Fruit fly (Drosophila melanogaster) whole organism, embryonic: ENCODE data around the gene CG6961.

Experiments
- Ada2b ChIP-seq: fragments of 200-800 bp; sonication (Bioruptor generic); IDR thresholded peaks from 2 replicates; pipeline ENCODE4 v1.3.6; 2022; ENCODE audit warnings: missing biosample characterization, missing genetic modification characterization
- Adf1 ChIP-seq: fragments of 200-800 bp; sonication (Bioruptor generic); IDR thresholded peaks from 2 replicates; pipeline ENCODE4 v1.3.6; 2022; ENCODE audit warnings: missing biosample characterization, missing genetic modification characterization
- Antp ChIP-seq: fragments of 200-800 bp; sonication (Bioruptor generic); optimal IDR thresholded peaks from 3 replicates; lab custom pipeline; 2016; ENCODE audit warnings: missing biosample characterization, missing genetic modification characterization
- Atf-2 ChIP-seq: fragments of 200-800 bp; sonication (Bioruptor generic); optimal IDR thresholded peaks from 2 replicates; lab custom pipeline; 2016; ENCODE audit warnings: missing biosample characterization, missing genetic modification characterization
- B-H2 ChIP-seq: fragments of 200-800 bp; sonication (Bioruptor generic); optimal IDR thresholded peaks from 2 replicates; lab custom pipeline; 2018; ENCODE audit warnings: missing biosample characterization, mild to moderate bottlenecking, missing genetic modification characterization
- Blimp-1 ChIP-seq: fragments of 200-800 bp; sonication (Bioruptor generic); optimal IDR thresholded peaks from 3 replicates; lab custom pipeline; 2018; ENCODE audit warnings: missing biosample characterization, missing genetic modification characterization, mild to moderate bottlenecking, moderate library complexity, missing genetic modification reagents
- BtbVII ChIP-seq: fragments of 200-800 bp; sonication (Bioruptor generic); optimal IDR thresholded peaks from 3 replicates; lab custom pipeline; 2017; ENCODE audit warnings: missing biosample characterization, mild to moderate bottlenecking, missing genetic modification characterization
- CG10366 ChIP-seq: fragments of 200-800 bp; sonication (Bioruptor generic); IDR thresholded peaks from 2 replicates; pipeline ENCODE4 v1.3.6; 2022; ENCODE audit warnings: missing biosample characterization, missing genetic modification characterization
- CG10431 ChIP-seq: fragments of 200-800 bp; sonication (Bioruptor generic); optimal IDR thresholded peaks from 3 replicates; lab custom pipeline; 2018; ENCODE audit warnings: missing biosample characterization, mild to moderate bottlenecking, missing genetic modification characterization
- CG10543 ChIP-seq: fragments of 200-800 bp; sonication (Bioruptor generic); optimal IDR thresholded peaks from 3 replicates; lab custom pipeline; 2017; ENCODE audit warnings: missing biosample characterization, mild to moderate bottlenecking, missing genetic modification characterization, moderate library complexity
- CG10565 ChIP-seq: fragments of 200-800 bp; sonication (Bioruptor generic); optimal IDR thresholded peaks from 3 replicates; lab custom pipeline; 2016; ENCODE audit warnings: missing biosample characterization, mild to moderate bottlenecking, missing genetic modification characterization
- CG11398 ChIP-seq: fragments of 200-800 bp; sonication (Bioruptor generic); optimal IDR thresholded peaks from 2 replicates; lab custom pipeline; 2016; ENCODE audit warnings: missing biosample characterization, missing genetic modification characterization
- CG12155 ChIP-seq: fragments of 200-800 bp; sonication (Bioruptor generic); optimal IDR thresholded peaks from 3 replicates; lab custom pipeline; 2016; ENCODE audit warnings: missing biosample characterization, missing genetic modification characterization
- CG13123 ChIP-seq: fragments of 200-800 bp; sonication (Bioruptor generic); optimal IDR thresholded peaks from 2 replicates; lab custom pipeline; 2016; ENCODE audit warnings: missing biosample characterization, missing genetic modification characterization
- CG14014 ChIP-seq: fragments of 200-800 bp; sonication (Bioruptor generic); IDR thresholded peaks from 2 replicates; pipeline ENCODE4 v1.3.6; 2022; ENCODE audit warnings: missing biosample characterization, missing genetic modification characterization
- CG14667 ChIP-seq: fragments of 200-800 bp; sonication (Bioruptor generic); IDR thresholded peaks from 2 replicates; pipeline ENCODE4 v1.3.6; 2022; ENCODE audit warnings: missing biosample characterization, missing genetic modification characterization
- CG18619 ChIP-seq: fragments of 200-800 bp; sonication (Bioruptor generic); optimal IDR thresholded peaks from 3 replicates; lab custom pipeline; 2017; ENCODE audit warnings: missing biosample characterization, mild to moderate bottlenecking, missing genetic modification characterization
- CG30020 ChIP-seq: fragments of 200-800 bp; optimal IDR thresholded peaks from 2 replicates; lab custom pipeline; 2019; ENCODE audit warnings: missing biosample characterization, mild to moderate bottlenecking, missing genetic modification characterization, moderate library complexity
- CG34376 ChIP-seq: fragments of 200-800 bp; sonication (Bioruptor generic); optimal IDR thresholded peaks from 2 replicates; lab custom pipeline; 2018; ENCODE audit warnings: missing biosample characterization, mild to moderate bottlenecking, missing genetic modification characterization
- CG5245 ChIP-seq: fragments of 200-800 bp; sonication (Bioruptor generic); optimal IDR thresholded peaks from 3 replicates; lab custom pipeline; 2016; ENCODE audit warnings: missing biosample characterization, missing genetic modification characterization
- CG6175 ChIP-seq: fragments of 200-800 bp; sonication (Bioruptor generic); IDR thresholded peaks from 3 replicates; pipeline ENCODE4 v1.3.6; 2022; ENCODE audit warnings: missing biosample characterization, missing genetic modification characterization
- CG6272 ChIP-seq: fragments of 200-800 bp; sonication (Bioruptor generic); IDR thresholded peaks from 2 replicates; pipeline ENCODE4 v1.3.6; 2022; ENCODE audit warnings: missing biosample characterization, missing genetic modification characterization
- CG9797 ChIP-seq: fragments of 200-800 bp; sonication (Bioruptor generic); optimal IDR thresholded peaks from 3 replicates; lab custom pipeline; 2018; ENCODE audit warnings: missing biosample characterization, mild to moderate bottlenecking, missing genetic modification characterization
- D ChIP-seq, 2 experiments: fragments of 200-800 bp in 1 of 2; fragments of >200 bp in 1 of 2; sonication (Bioruptor generic) in 1 of 2; optimal IDR thresholded peaks; 2 replicates in 1 of 2; 3 replicates in 1 of 2; lab custom pipeline; 2017; ENCODE audit warnings: mild to moderate bottlenecking in 1 of 2, missing biosample characterization in 1 of 2, missing genetic modification characterization in 1 of 2, missing genetic modification reagents in 1 of 2
- E2f2 ChIP-seq: fragments of 200-800 bp; sonication (Bioruptor generic); IDR thresholded peaks from 2 replicates; pipeline ENCODE4 v1.3.6; 2022; ENCODE audit warnings: missing biosample characterization, missing genetic modification characterization
- HmgD ChIP-seq: fragments of 200-800 bp; sonication (Bioruptor generic); optimal IDR thresholded peaks from 3 replicates; lab custom pipeline; 2016; ENCODE audit warnings: missing biosample characterization, missing genetic modification characterization
- Meics ChIP-seq: fragments of 200-800 bp; sonication (Bioruptor generic); optimal IDR thresholded peaks from 2 replicates; lab custom pipeline; 2017; ENCODE audit warnings: missing biosample characterization, mild to moderate bottlenecking, missing genetic modification characterization
- Mes4 ChIP-seq: fragments of 200-800 bp; sonication (Bioruptor generic); optimal IDR thresholded peaks from 2 replicates; lab custom pipeline; 2016; ENCODE audit warnings: missing biosample characterization, missing genetic modification characterization
- Oaz ChIP-seq: fragments of 200-800 bp; sonication (Bioruptor generic); IDR thresholded peaks from 2 replicates; pipeline ENCODE4 v1.3.6; 2022; ENCODE audit warnings: missing biosample characterization, missing genetic modification characterization
- Sox102F ChIP-seq: fragments of 200-800 bp; sonication (Bioruptor generic); optimal IDR thresholded peaks from 2 replicates; lab custom pipeline; 2018; ENCODE audit warnings: missing biosample characterization, mild to moderate bottlenecking, missing genetic modification characterization, moderate library complexity
- br ChIP-seq: fragments of >200 bp; optimal IDR thresholded peaks from 2 replicates; lab custom pipeline; 2017
- cato ChIP-seq: fragments of 200-800 bp; sonication (Bioruptor generic); optimal IDR thresholded peaks from 2 replicates; lab custom pipeline; 2016; ENCODE audit warnings: missing biosample characterization, missing genetic modification characterization, borderline replicate concordance
- chinmo ChIP-seq: fragments of 200-800 bp; sonication (Bioruptor generic); IDR thresholded peaks from 4 replicates; pipeline ENCODE4 v1.3.6; 2022; ENCODE audit warnings: missing biosample characterization, missing genetic modification characterization; ENCODE audit not compliant: partially characterized antibody
- corto ChIP-seq: fragments of 200-800 bp; sonication (Bioruptor generic); optimal IDR thresholded peaks from 2 replicates; lab custom pipeline; 2016; ENCODE audit warnings: missing biosample characterization, mild to moderate bottlenecking, missing genetic modification characterization, moderate library complexity
- fru ChIP-seq: fragments of >200 bp; optimal IDR thresholded peaks from 2 replicates; lab custom pipeline; 2017
- gce ChIP-seq: fragments of 200-800 bp; sonication (Bioruptor generic); IDR thresholded peaks from 3 replicates; pipeline ENCODE4 v1.3.6; 2022; ENCODE audit warnings: missing biosample characterization, missing genetic modification characterization
- gcm2 ChIP-seq: fragments of 200-800 bp; sonication (Bioruptor generic); optimal IDR thresholded peaks from 2 replicates; lab custom pipeline; 2016; ENCODE audit warnings: missing biosample characterization, missing genetic modification characterization
- gsb-n ChIP-seq: fragments of 200-800 bp; sonication (Bioruptor generic); optimal IDR thresholded peaks from 3 replicates; lab custom pipeline; 2018; ENCODE audit warnings: missing biosample characterization, mild to moderate bottlenecking, missing genetic modification characterization
- her ChIP-seq: fragments of 200-800 bp; sonication (Bioruptor generic); optimal IDR thresholded peaks from 2 replicates; lab custom pipeline; 2016; ENCODE audit warnings: missing biosample characterization, missing genetic modification characterization
- kah ChIP-seq: fragments of 200-800 bp; sonication (Bioruptor generic); optimal IDR thresholded peaks from 2 replicates; lab custom pipeline; 2018; ENCODE audit warnings: missing biosample characterization, mild to moderate bottlenecking, missing genetic modification characterization
- nerfin-1 ChIP-seq: fragments of 200-800 bp; sonication (Bioruptor generic); optimal IDR thresholded peaks from 3 replicates; lab custom pipeline; 2019; ENCODE audit warnings: missing biosample characterization, mild to moderate bottlenecking, missing genetic modification characterization, moderate library complexity
- onecut ChIP-seq: fragments of 200-800 bp; sonication (Bioruptor generic); IDR thresholded peaks from 2 replicates; pipeline ENCODE4 v1.3.6; 2022; ENCODE audit warnings: missing biosample characterization, missing genetic modification characterization
- p53 ChIP-seq: fragments of 200-800 bp; sonication (Bioruptor generic); optimal IDR thresholded peaks from 2 replicates; lab custom pipeline; 2016; ENCODE audit warnings: missing biosample characterization, missing genetic modification characterization
- pb ChIP-seq: fragments of 200-800 bp; sonication (Bioruptor generic); optimal IDR thresholded peaks from 3 replicates; lab custom pipeline; 2016; ENCODE audit warnings: missing biosample characterization, missing genetic modification characterization
- phol ChIP-seq: fragments of 200-800 bp; sonication (Bioruptor generic); optimal IDR thresholded peaks from 3 replicates; lab custom pipeline; 2018; ENCODE audit warnings: missing biosample characterization, mild to moderate bottlenecking, missing genetic modification characterization, moderate library complexity
- pnt ChIP-seq: fragments of 200-800 bp; sonication (Bioruptor generic); optimal IDR thresholded peaks from 3 replicates; lab custom pipeline; 2016; ENCODE audit warnings: missing biosample characterization, missing genetic modification characterization
- prd ChIP-seq, 3 experiments: fragments of >200 bp in 2 of 3; fragments of 200-800 bp in 1 of 3; sonication (Bioruptor generic) in 1 of 3; optimal IDR thresholded peaks in 2 of 3; IDR thresholded peaks in 1 of 3; 2 replicates in 2 of 3; 3 replicates in 1 of 3; pipeline versions ENCODE4 v1.3.6 to Lab custom; 2017 to 2022; ENCODE audit warnings: missing biosample characterization in 1 of 3, missing genetic modification characterization in 1 of 3
- wor ChIP-seq: fragments of 200-800 bp; sonication (Bioruptor generic); IDR thresholded peaks from 2 replicates; pipeline ENCODE4 v1.3.6; 2022; ENCODE audit warnings: missing biosample characterization, missing genetic modification characterization
- yki ChIP-seq: fragments of >200 bp; optimal IDR thresholded peaks from 3 replicates; lab custom pipeline; 2018
- zen2 ChIP-seq: fragments of 200-800 bp; sonication (Bioruptor generic); IDR thresholded peaks from 3 replicates; pipeline ENCODE4 v1.3.6; 2022; ENCODE audit warnings: missing biosample characterization, missing genetic modification characterization; ENCODE audit not compliant: partially characterized antibody

CG6961 gene

DNA sequence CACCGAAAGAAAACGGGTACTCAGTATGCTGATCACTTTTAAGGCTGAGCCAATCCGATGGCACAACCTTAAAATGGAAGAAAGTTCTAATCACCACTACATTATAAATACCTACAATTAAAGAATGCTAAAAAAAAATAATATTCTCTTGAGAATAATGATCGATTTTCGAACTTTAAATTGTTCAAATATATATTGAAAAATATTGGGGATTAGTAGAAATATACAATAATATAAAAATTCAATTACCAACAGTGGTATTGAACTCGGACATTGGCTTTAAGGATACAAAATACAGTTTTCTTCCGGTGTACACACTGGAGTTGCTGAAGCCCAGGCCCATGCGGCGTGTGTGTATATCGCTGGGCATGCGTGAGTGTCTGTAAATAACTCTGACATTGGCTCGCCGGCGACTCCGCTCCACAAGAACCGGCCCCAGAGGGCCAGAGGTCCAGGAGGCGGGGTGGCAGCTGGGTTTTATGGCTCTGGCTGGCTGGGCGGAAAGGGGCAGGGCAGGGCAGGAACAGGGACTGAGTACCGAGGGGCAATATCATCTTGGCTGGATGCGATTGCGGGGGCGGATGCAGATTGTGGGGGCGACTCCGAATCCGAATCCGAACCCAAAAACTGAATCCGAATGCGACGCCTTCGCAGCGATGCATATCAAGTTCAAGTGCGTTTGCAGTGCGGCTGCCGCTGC lies 12.0 kb downstream of the CG6961 start (continued):
- TF ChIP-seq CG10366 (GFP tag; lab: Robert Waterston, UW), result peak; percentile 28; the same call in 1 of the 2 replicates
- TF ChIP-seq gsb-n (tag; lab: Kevin White, UChicago), result peak; percentile 83
- TF ChIP-seq Ada2b (GFP tag; lab: Robert Waterston, UW), result no peak
- peak; percentile 75 for TF ChIP-seq phol
- TF ChIP-seq yki (lab: Kevin White, UChicago), result no peak
- no peak for TF ChIP-seq CG34376 (GFP tag; lab: Kevin White, UChicago)
- TF ChIP-seq CG10543 (GFP tag; lab: Kevin White, UChicago), result no peak
- TF ChIP-seq kah (GFP tag; lab: Kevin White, UChicago), result no peak
- peak; percentile 53 for TF ChIP-seq corto (GFP tag; lab: Kevin White, UChicago)
- TF ChIP-seq Mes4 (GFP tag; lab: Kevin White, UChicago), result no peak
- TF ChIP-seq Oaz (GFP tag; lab: Robert Waterston, UW), result no peak
- TF ChIP-seq prd (optimal IDR thresholded peaks at IDR 0.05; lab: Kevin White, UChicago), result no peak
- peak; percentile 14; the same call in 1 of the 3 replicates for TF ChIP-seq prd (GFP tag; IDR thresholded peaks at IDR 0.05; lab: Robert Waterston, UW)
- no peak for TF ChIP-seq CG6175
- TF ChIP-seq CG6272, result no peak
- TF ChIP-seq Meics (GFP tag; lab: Kevin White, UChicago), result peak; percentile 25
- no peak for TF ChIP-seq HmgD (GFP tag; lab: Kevin White, UChicago)
- no peak for TF ChIP-seq Atf-2 (GFP tag; lab: Kevin White, UChicago)
- peak; percentile 52 for TF ChIP-seq Blimp-1
- no peak for TF ChIP-seq D (optimal IDR thresholded peaks at IDR 0.05; lab: Kevin White, UChicago)
- peak; percentile 70 for TF ChIP-seq D (GFP tag; optimal IDR thresholded peaks at IDR 0.05; lab: Kevin White, UChicago)
- 0 out of 2 replicates have a peak, but pooled peaks have one; percentile 23 for TF ChIP-seq onecut (GFP tag; lab: Robert Waterston, UW)
- TF ChIP-seq E2f2 (GFP tag; lab: Robert Waterston, UW), result 0 out of 2 replicates have a peak, but pooled peaks have one; percentile 9
- no peak for TF ChIP-seq gcm2
- no peak for TF ChIP-seq br
- no peak for TF ChIP-seq chinmo (GFP tag; lab: Robert Waterston, UW)
- no peak for TF ChIP-seq pb (GFP tag; lab: Kevin White, UChicago)
- no peak for TF ChIP-seq CG14667 (GFP tag; lab: Robert Waterston, UW)
- peak; percentile 56 for TF ChIP-seq CG18619 (GFP tag; lab: Kevin White, UChicago)
- TF ChIP-seq wor (GFP tag; lab: Robert Waterston, UW), result peak; percentile 51
- TF ChIP-seq BtbVII, result no peak
- peak; percentile 65 for TF ChIP-seq CG10431 (GFP tag; lab: Kevin White, UChicago)
- peak; percentile 68 for TF ChIP-seq nerfin-1
- TF ChIP-seq Sox102F (GFP tag; lab: Kevin White, UChicago), result peak; percentile 74
- TF ChIP-seq CG5245 (GFP tag; lab: Kevin White, UChicago), result no peak
- TF ChIP-seq Antp, result no peak
- TF ChIP-seq cato, result no peak
- TF ChIP-seq B-H2 (GFP tag; lab: Kevin White, UChicago), result no peak
- TF ChIP-seq CG9797, result no peak
- no peak for TF ChIP-seq fru
- TF ChIP-seq Adf1 (GFP tag; lab: Robert Waterston, UW), result no peak
- no peak for TF ChIP-seq p53 (GFP tag; lab: Kevin White, UChicago)
- peak; percentile 3 for TF ChIP-seq CG12155 (GFP tag; lab: Kevin White, UChicago)
- TF ChIP-seq zen2 (GFP tag; lab: Robert Waterston, UW), result no peak
- no peak for TF ChIP-seq CG11398
- TF ChIP-seq CG10565 (GFP tag; lab: Kevin White, UChicago), result no peak
- TF ChIP-seq gce (GFP tag; lab: Robert Waterston, UW), result no peak
- TF ChIP-seq CG13123 (GFP tag; lab: Kevin White, UChicago), result peak; percentile 6
- TF ChIP-seq CG14014, result no peak
- TF ChIP-seq her (GFP tag; lab: Kevin White, UChicago), result no peak
- no peak for TF ChIP-seq pnt
- peak; percentile 34 for TF ChIP-seq CG30020 (tag; lab: Kevin White, UChicago)
